Fruit fly (Drosophila melanogaster) whole organism, wandering third instar larva: Measurements from ENCODE around the gene Nepl6.

ENCODE experiments used
- Dif ChIP-seq: fragments of 200-275, 200-300 bp; sonication (Bioruptor generic); optimal IDR thresholded peaks from 2 replicates; lab custom pipeline; 2018; ENCODE audit warnings: missing biosample characterization, missing genetic modification characterization; ENCODE audit not compliant: partially characterized antibody
- Hr78 ChIP-seq: fragments of >200 bp; optimal IDR thresholded peaks from 2 replicates; lab custom pipeline; 2017; ENCODE audit warnings: missing biosample characterization, missing genetic modification characterization
- Hr83 ChIP-seq: fragments of 200-300 bp; sonication (Bioruptor generic); optimal IDR thresholded peaks from 2 replicates; lab custom pipeline; 2016; ENCODE audit warnings: missing biosample characterization, mild to moderate bottlenecking, missing genetic modification characterization, moderate library complexity; ENCODE audit not compliant: poor library complexity, severe bottlenecking
- Mio ChIP-seq: sonication (Bioruptor generic); optimal IDR thresholded peaks from 2 replicates; lab custom pipeline; 2016; ENCODE audit warnings: missing biosample characterization, missing genetic modification characterization
- Myc ChIP-seq: fragments of >200 bp; optimal IDR thresholded peaks from 2 replicates; lab custom pipeline; 2017
- Rel ChIP-seq, 2 experiments: fragments of 200-800 bp; sonication (Bioruptor generic) in 1 of 2; optimal IDR thresholded peaks; 2 replicates in 1 of 2; 3 replicates in 1 of 2; lab custom pipeline; 2016 to 2019; ENCODE audit warnings: mild to moderate bottlenecking in 2 of 2, missing biosample characterization in 2 of 2, missing genetic modification characterization in 2 of 2, moderate library complexity in 1 of 2
- Sp1 ChIP-seq: fragments of 200-800 bp; sonication (Bioruptor generic); optimal IDR thresholded peaks from 3 replicates; lab custom pipeline; 2019; ENCODE audit warnings: missing biosample characterization, mild to moderate bottlenecking, missing genetic modification characterization, moderate library complexity
- br ChIP-seq: fragments of 200-800 bp; sonication (Bioruptor generic); optimal IDR thresholded peaks from 2 replicates; lab custom pipeline; 2016; ENCODE audit warnings: missing biosample characterization, missing genetic modification characterization
- dl ChIP-seq, 2 experiments: fragments of 175-275, 200-275 bp in 1 of 2; fragments of 200-275 bp in 1 of 2; sonication (Bioruptor generic); optimal IDR thresholded peaks; lab custom pipeline; 2018; ENCODE audit warnings: mild to moderate bottlenecking in 2 of 2, missing biosample characterization in 2 of 2, missing genetic modification characterization in 2 of 2, moderate library complexity in 2 of 2; ENCODE audit not compliant: partially characterized antibody in 2 of 2, insufficient read depth in 1 of 2
- ey ChIP-seq: fragments of 200-800 bp; sonication (Bioruptor generic); optimal IDR thresholded peaks from 2 replicates; lab custom pipeline; 2016; ENCODE audit warnings: missing biosample characterization, missing genetic modification characterization
- fru ChIP-seq: fragments of 200-800 bp; sonication (Bioruptor generic); optimal IDR thresholded peaks from 3 replicates; lab custom pipeline; 2016; ENCODE audit warnings: missing biosample characterization, mild to moderate bottlenecking, missing genetic modification characterization
- h ChIP-seq: fragments of 200-800 bp; sonication (Bioruptor generic); optimal IDR thresholded peaks from 3 replicates; lab custom pipeline; 2016; ENCODE audit warnings: missing biosample characterization, mild to moderate bottlenecking, missing genetic modification characterization
- psq ChIP-seq: fragments of 200-800 bp; sonication (Bioruptor generic); optimal IDR thresholded peaks from 3 replicates; lab custom pipeline; 2017; ENCODE audit warnings: missing biosample characterization, mild to moderate bottlenecking, missing genetic modification characterization, moderate library complexity
- sage ChIP-seq: fragments of 200-800 bp; sonication (Bioruptor generic); optimal IDR thresholded peaks from 2 replicates; lab custom pipeline; 2016; ENCODE audit warnings: missing biosample characterization, mild to moderate bottlenecking, missing genetic modification characterization
- sv ChIP-seq: fragments of 200-800 bp; sonication (Bioruptor generic); optimal IDR thresholded peaks from 3 replicates; lab custom pipeline; 2016; ENCODE audit warnings: missing biosample characterization, missing genetic modification characterization

The Nepl6 gene

DNA sequence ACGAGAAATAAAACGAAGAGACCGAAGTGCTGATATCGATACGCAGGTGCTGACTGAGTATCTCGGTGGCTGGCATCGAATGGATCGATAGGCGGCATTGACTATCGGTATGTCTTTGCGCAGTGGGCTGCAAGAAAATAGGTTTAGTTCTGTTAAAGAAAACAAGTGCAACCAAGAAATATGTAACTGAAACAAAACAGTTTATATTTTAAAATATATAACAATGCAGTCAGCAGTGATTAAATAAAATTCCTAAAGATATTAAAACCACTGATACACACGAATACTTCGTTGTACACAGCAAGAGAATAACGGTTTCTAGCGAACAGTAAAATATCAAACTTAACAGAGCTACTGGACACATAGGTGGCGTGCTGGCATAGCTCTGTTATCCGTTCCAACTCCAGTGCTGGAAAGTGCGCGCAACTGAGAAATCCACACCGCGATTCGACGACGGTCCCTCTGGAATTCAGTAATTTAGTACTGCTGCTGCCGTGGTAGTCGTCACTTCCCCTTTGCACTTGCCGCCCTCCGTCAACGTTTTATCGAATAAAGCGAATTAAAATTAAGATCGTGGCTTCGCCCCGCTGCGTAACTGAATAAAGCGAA, 46.8 kb downstream of the Nepl6 start, which contains the start of the genes Pez and Cpr:
Pez (minus strand) TSS at position 305 of the 609 bp plus-strand sequence.
Cpr (plus strand) TSS at position 470 of the 609 bp plus-strand sequence.
- TF ChIP-seq h (GFP tag; lab: Kevin White, UChicago) (peak; percentile 66), ey (GFP tag; lab: Kevin White, UChicago) (peak; percentile 17), br (GFP tag; lab: Kevin White, UChicago) (peak; percentile 44), Dif (no peak), sv (GFP tag; lab: Kevin White, UChicago) (peak; percentile 21), Hr83 (GFP tag; lab: Kevin White, UChicago) (peak; percentile 46), Sp1 (GFP tag; lab: Kevin White, UChicago) (peak; percentile 9), dl (GFP tag; optimal IDR thresholded peaks at IDR 0.05; lab: Kevin White, UChicago; ENCODE audit: insufficient read depth in 1 of 2, partially characterized antibody in 2 of 2) (no peak), fru (peak; percentile 85), Rel (GFP tag; optimal IDR thresholded peaks at IDR 0.05; lab: Kevin White, UChicago) (no peak), Rel (tag; optimal IDR thresholded peaks at IDR 0.05; lab: Kevin White, UChicago) (peak; percentile 26), sage (GFP tag; lab: Kevin White, UChicago) (peak; percentile 16), Mio (GFP tag; lab: Kevin White, UChicago) (no peak), Hr78 (no peak)

DNA sequence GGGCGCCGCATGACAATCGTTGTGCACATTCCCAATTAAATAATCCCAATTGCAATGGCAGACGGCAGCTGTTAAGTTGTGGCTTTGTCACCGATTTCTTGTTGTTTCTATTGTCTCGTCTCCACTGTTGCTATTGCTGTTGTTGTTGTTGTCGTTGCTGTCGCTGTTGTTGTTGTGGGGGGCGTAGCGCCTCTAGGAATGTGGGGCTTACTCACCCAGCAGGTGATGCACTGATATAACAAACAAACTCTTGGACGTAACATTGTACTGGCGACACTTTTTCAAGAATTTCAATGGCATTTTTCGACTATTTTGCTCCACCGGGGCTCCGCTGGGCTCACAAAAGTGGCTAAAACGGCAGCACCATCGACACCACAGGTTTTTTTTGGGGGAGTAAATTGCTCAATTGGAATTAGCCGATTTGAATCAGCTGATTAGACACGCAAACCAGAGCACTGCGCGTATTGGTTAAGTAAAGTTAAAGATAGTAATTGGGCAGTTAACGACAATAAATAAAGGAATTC, 47.4 kb downstream of the Nepl6 start:
- TF ChIP-seq psq (GFP tag; lab: Kevin White, UChicago) (no peak), Myc (lab: Kevin White, UChicago) (peak; percentile 58)
- TF ChIP-seq, all 38 proteins: peak for 1
